Fruit fly (Drosophila melanogaster): ENCODE results near the gene abs.

dm6 chr3R:4243096-4243940, 10.5 kb downstream of the abs start, which contains the start of gene CG34305:
- no peak for TF ChIP-seq CTCF (optimal IDR thresholded peaks at IDR 0.05)
- no peak for TF ChIP-seq CG8478 (optimal IDR thresholded peaks at IDR 0.05)

Data from S2 (cell line).